Worm (Caenorhabditis elegans) whole organism, L4 larva: Measurements from ENCODE around the gene fbxa-28.

ENCODE experiments used
- R02D3.7 ChIP-seq: fragments of 150-350 bp; sonication (generic microtip); optimal IDR thresholded peaks from 3 replicates; lab custom pipeline; 2014; ENCODE audit warnings: missing biosample characterization, missing genetic modification characterization
- Y48G9A.11 ChIP-seq: fragments of 200-800 bp; sonication (Bioruptor generic); IDR thresholded peaks from 2 replicates; pipeline ENCODE4 v1.3.6; 2022; ENCODE audit warnings: missing genetic modification reagents, missing genetic modification characterization, missing compliant biosample characterization
- Y75B8A.6 ChIP-seq: fragments of 200-800 bp; sonication (Bioruptor generic); IDR thresholded peaks from 2 replicates; pipeline ENCODE4 v1.3.6; 2022; ENCODE audit warnings: missing genetic modification reagents, missing genetic modification characterization, missing compliant biosample characterization
- aha-1 ChIP-seq: fragments of 150-350 bp; peaks from one replicate; lab custom pipeline; 2014; ENCODE audit warnings: missing biosample characterization, missing genetic modification characterization
- ceh-32 ChIP-seq: sonication (generic microtip); optimal IDR thresholded peaks from 2 replicates; lab custom pipeline; 2016; ENCODE audit warnings: mild to moderate bottlenecking, missing genetic modification characterization, missing compliant biosample characterization; ENCODE audit not compliant: poor library complexity
- ctbp-1 ChIP-seq: fragments of 200-800 bp; sonication (Bioruptor generic); IDR thresholded peaks from 2 replicates; pipeline ENCODE4 v1.3.6; 2022; ENCODE audit warnings: missing genetic modification reagents, missing genetic modification characterization, missing compliant biosample characterization
- daf-12 ChIP-seq: fragments of 150-350 bp; optimal IDR thresholded peaks from 2 replicates; lab custom pipeline; 2014; ENCODE audit warnings: missing biosample characterization, missing genetic modification reagents, missing genetic modification characterization
- daf-16 ChIP-seq, 3 experiments: sonication (generic microtip); optimal IDR thresholded peaks; 2 replicates each; lab custom pipeline; 2016 to 2017; ENCODE audit warnings: missing genetic modification characterization in 3 of 3, missing genetic modification reagents in 3 of 3, mild to moderate bottlenecking in 2 of 3, missing compliant biosample characterization in 2 of 3, missing biosample characterization in 1 of 3, moderate library complexity in 1 of 3
- dmd-6 ChIP-seq: fragments of 200-800 bp; sonication (Bioruptor generic); IDR thresholded peaks from 2 replicates; pipeline ENCODE4 v1.3.6; 2022; ENCODE audit warnings: missing genetic modification reagents, missing genetic modification characterization, missing compliant biosample characterization
- dmd-9 ChIP-seq: fragments of 200-800 bp; sonication (Bioruptor generic); IDR thresholded peaks from 2 replicates; pipeline ENCODE4 v1.3.6; 2022; ENCODE audit warnings: missing genetic modification reagents, missing genetic modification characterization, missing compliant biosample characterization
- dve-1 ChIP-seq: sonication (generic microtip); optimal IDR thresholded peaks from 2 replicates; lab custom pipeline; 2017; ENCODE audit warnings: antibody characterized with exemption, mild to moderate bottlenecking, missing genetic modification characterization, missing compliant biosample characterization; ENCODE audit not compliant: insufficient read depth
- fkh-10 ChIP-seq: fragments of 150-350 bp; optimal IDR thresholded peaks from 2 replicates; lab custom pipeline; 2014; ENCODE audit warnings: missing biosample characterization, missing genetic modification reagents, missing genetic modification characterization
- gei-8 ChIP-seq: fragments of 200-800 bp; sonication (Bioruptor generic); optimal IDR thresholded peaks from 2 replicates; lab custom pipeline; 2018; ENCODE audit warnings: mild to moderate bottlenecking, missing genetic modification characterization, missing compliant biosample characterization
- hlh-11 ChIP-seq: fragments of 200-800 bp; sonication (Bioruptor generic); optimal IDR thresholded peaks from 2 replicates; lab custom pipeline; 2018; ENCODE audit warnings: mild to moderate bottlenecking, missing genetic modification characterization, missing compliant biosample characterization
- lin-15B ChIP-seq: fragments of 150-350 bp; sonication (generic microtip); optimal IDR thresholded peaks from 3 replicates; lab custom pipeline; 2014; ENCODE audit warnings: missing biosample characterization, missing genetic modification characterization
- lin-38 ChIP-seq: fragments of 200-800 bp; sonication (Bioruptor generic); IDR thresholded peaks from 2 replicates; pipeline ENCODE4 v1.3.6; 2022; ENCODE audit warnings: missing genetic modification reagents, missing genetic modification characterization, missing compliant biosample characterization
- lsy-2 ChIP-seq, 2 experiments: fragments of 150-350 bp in 1 of 2; sonication (generic microtip) in 1 of 2; optimal IDR thresholded peaks; 2 replicates each; lab custom pipeline; 2014 to 2017; ENCODE audit warnings: missing biosample characterization in 2 of 2, missing genetic modification characterization in 2 of 2
- madf-9 ChIP-seq: fragments of 200-800 bp; sonication (Bioruptor generic); conservative IDR thresholded peaks from 2 replicates; pipeline ENCODE4 v1.3.6; 2022; ENCODE audit warnings: missing genetic modification reagents, missing genetic modification characterization, missing compliant biosample characterization
- mdl-1 ChIP-seq, 2 experiments: fragments of 150-350 bp in 1 of 2; sonication (generic microtip) in 1 of 2; optimal IDR thresholded peaks; 2 replicates each; lab custom pipeline; 2014 to 2017; ENCODE audit warnings: missing biosample characterization in 2 of 2, missing genetic modification characterization in 2 of 2
- mdt-29 ChIP-seq: fragments of 200-800 bp; sonication (Bioruptor generic); IDR thresholded peaks from 2 replicates; pipeline ENCODE4 v1.3.6; 2022; ENCODE audit warnings: missing genetic modification reagents, missing genetic modification characterization, missing compliant biosample characterization
- mep-1 ChIP-seq: fragments of 150-350 bp; sonication (generic microtip); optimal IDR thresholded peaks from 3 replicates; lab custom pipeline; 2014; ENCODE audit warnings: missing biosample characterization, missing genetic modification characterization
- mxl-3 ChIP-seq: fragments of 200-800 bp; sonication (Bioruptor generic); optimal IDR thresholded peaks from 2 replicates; lab custom pipeline; 2018; ENCODE audit warnings: mild to moderate bottlenecking, missing genetic modification characterization, missing compliant biosample characterization
- nhr-28 ChIP-seq: fragments of 150-350 bp; optimal IDR thresholded peaks from 2 replicates; lab custom pipeline; 2014; ENCODE audit warnings: missing biosample characterization, missing genetic modification characterization
- nhr-6 ChIP-seq: fragments of 150-350 bp; optimal IDR thresholded peaks from 2 replicates; lab custom pipeline; 2014; ENCODE audit warnings: missing biosample characterization, missing genetic modification characterization
- pha-4 ChIP-seq, 2 experiments: fragments of 150-350 bp in 1 of 2; fragments of 200-800 bp in 1 of 2; sonication (Bioruptor generic) in 1 of 2; IDR thresholded peaks in 1 of 2; optimal IDR thresholded peaks in 1 of 2; 2 replicates each; pipeline versions ENCODE4 v1.3.6 to Lab custom; 2014 to 2022; ENCODE audit warnings: missing genetic modification characterization in 2 of 2, missing genetic modification reagents in 2 of 2, missing biosample characterization in 1 of 2, missing compliant biosample characterization in 1 of 2
- pqm-1 ChIP-seq: sonication (generic microtip); optimal IDR thresholded peaks from 2 replicates; lab custom pipeline; 2017; ENCODE audit warnings: missing biosample characterization, missing genetic modification characterization
- rbr-2 ChIP-seq: sonication (generic microtip); optimal IDR thresholded peaks from 2 replicates; lab custom pipeline; 2016; ENCODE audit warnings: missing genotype, missing genetic modification characterization, missing compliant biosample characterization
- saeg-2 ChIP-seq: fragments of 200-800 bp; sonication (Bioruptor generic); IDR thresholded peaks from 2 replicates; pipeline ENCODE4 v1.3.6; 2022; ENCODE audit warnings: missing genetic modification reagents, missing genetic modification characterization, missing compliant biosample characterization
- tra-1 ChIP-seq: fragments of 200-800 bp; sonication (Bioruptor generic); IDR thresholded peaks from 2 replicates; pipeline ENCODE4 v1.3.6; 2022; ENCODE audit warnings: missing genetic modification reagents, missing genetic modification characterization, missing compliant biosample characterization
- unc-62 ChIP-seq, 3 experiments: fragments of 150-350 bp in 1 of 3; sonication (generic microtip); optimal IDR thresholded peaks in 2 of 3; peaks in 1 of 3; 1 replicate in 1 of 3; 2 replicates in 2 of 3; lab custom pipeline; 2014 to 2017; ENCODE audit warnings: missing biosample characterization in 3 of 3, missing genetic modification characterization in 3 of 3, missing genetic modification reagents in 3 of 3, missing genotype in 1 of 3
- vab-7 ChIP-seq: fragments of 200-800 bp; sonication (Bioruptor generic); IDR thresholded peaks from 2 replicates; pipeline ENCODE4 v1.3.6; 2022; ENCODE audit warnings: missing genetic modification reagents, missing genetic modification characterization, missing compliant biosample characterization
- zag-1 ChIP-seq: fragments of 150-350 bp; optimal IDR thresholded peaks from 2 replicates; lab custom pipeline; 2014; ENCODE audit warnings: missing biosample characterization, missing genetic modification characterization
- zip-2 ChIP-seq: fragments of 150-350 bp; optimal IDR thresholded peaks from 2 replicates; lab custom pipeline; 2014; ENCODE audit warnings: missing biosample characterization, missing genetic modification characterization
- ztf-11 ChIP-seq: fragments of 150-350 bp; optimal IDR thresholded peaks from 2 replicates; lab custom pipeline; 2014; ENCODE audit warnings: missing biosample characterization, missing genetic modification characterization
- ztf-7 ChIP-seq: fragments of 150-350 bp; optimal IDR thresholded peaks from 2 replicates; lab custom pipeline; 2014; ENCODE audit warnings: missing biosample characterization, missing genetic modification characterization

The fbxa-28 gene

DNA sequence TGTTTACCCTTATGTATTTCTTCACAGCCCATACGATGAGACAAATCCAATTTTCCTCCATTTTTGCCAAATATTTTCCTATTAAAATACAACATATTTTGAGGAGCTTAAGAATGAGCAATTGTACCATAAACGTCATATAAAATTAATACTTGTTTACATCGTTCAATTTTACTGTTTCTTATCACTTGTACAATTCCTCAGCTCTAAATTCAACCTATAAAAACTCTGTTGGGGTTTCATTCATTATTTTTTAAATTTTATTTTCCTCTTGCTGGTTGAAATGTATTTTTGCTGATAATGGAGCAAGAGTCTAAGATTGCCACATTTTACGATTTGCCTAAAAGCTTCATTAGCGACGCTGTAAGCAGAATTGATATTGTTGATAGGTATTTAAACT, 5.7 kb downstream of the fbxa-28 start, which contains the start of gene fbxa-75:
TSS of gene fbxa-75 (plus strand) at position 301 of the 400 bp plus-strand sequence.
- TF ChIP-seq unc-62 (GFP tag; optimal IDR thresholded peaks at IDR 0.05 in 1 of 2; lab: Kevin White, UChicago), result peak in 1 of 2 experiments; percentile 16
- TF ChIP-seq unc-62 (tag; optimal IDR thresholded peaks at IDR 0.05; lab: Kevin White, UChicago), result no peak
- no peak for TF ChIP-seq pha-4 (GFP tag; IDR thresholded peaks at IDR 0.05; lab: Robert Waterston, UW)
- TF ChIP-seq pha-4 (tag; optimal IDR thresholded peaks at IDR 0.05; lab: Kevin White, UChicago), result no peak
- no peak for TF ChIP-seq lin-15B (tag; lab: Kevin White, UChicago)
- TF ChIP-seq Y75B8A.6 (GFP tag; lab: Robert Waterston, UW), result no peak
- TF ChIP-seq Y48G9A.11 (GFP tag; lab: Robert Waterston, UW), result no peak
- no peak for TF ChIP-seq nhr-28 (tag; lab: Kevin White, UChicago)
- TF ChIP-seq R02D3.7 (tag; lab: Kevin White, UChicago), result no peak

DNA sequence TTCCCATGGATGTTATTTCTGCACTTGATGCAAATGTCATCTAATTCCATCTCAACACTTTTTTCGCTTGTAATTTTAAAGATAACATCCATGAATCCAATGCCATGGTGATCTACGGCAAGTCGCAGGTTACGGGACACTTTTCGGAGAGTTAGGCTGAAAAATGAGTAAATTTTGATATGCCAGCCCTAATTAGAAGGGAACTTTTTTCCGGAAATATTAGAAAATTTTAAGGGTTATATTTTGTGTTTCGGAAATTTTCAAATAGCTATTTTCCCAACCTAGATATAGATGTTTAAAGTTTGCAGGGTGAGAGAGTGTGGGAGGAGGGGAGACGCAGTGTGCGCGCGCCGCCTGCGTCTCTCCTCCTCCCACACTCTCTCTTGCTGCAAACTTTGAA, 9.6 kb downstream of the fbxa-28 start:
- TF ChIP-seq aha-1 (tag; lab: Kevin White, UChicago) (peak; percentile 23), unc-62 (GFP tag; optimal IDR thresholded peaks at IDR 0.05 in 1 of 2; lab: Kevin White, UChicago) (peak in 1 of 2 experiments; percentile 77), unc-62 (tag; optimal IDR thresholded peaks at IDR 0.05; lab: Kevin White, UChicago) (no peak), gei-8 (GFP tag; lab: Kevin White, UChicago) (no peak), lsy-2 (tag; optimal IDR thresholded peaks at IDR 0.05; lab: Kevin White, UChicago) (no peak), dmd-6 (GFP tag; lab: Robert Waterston, UW) (no peak), lin-38 (GFP tag; lab: Robert Waterston, UW) (no peak), daf-12 (tag; lab: Kevin White, UChicago) (no peak), pqm-1 (tag; lab: Kevin White, UChicago) (no peak), dmd-9 (GFP tag; lab: Robert Waterston, UW) (no peak), nhr-6 (tag; lab: Kevin White, UChicago) (no peak)

DNA sequence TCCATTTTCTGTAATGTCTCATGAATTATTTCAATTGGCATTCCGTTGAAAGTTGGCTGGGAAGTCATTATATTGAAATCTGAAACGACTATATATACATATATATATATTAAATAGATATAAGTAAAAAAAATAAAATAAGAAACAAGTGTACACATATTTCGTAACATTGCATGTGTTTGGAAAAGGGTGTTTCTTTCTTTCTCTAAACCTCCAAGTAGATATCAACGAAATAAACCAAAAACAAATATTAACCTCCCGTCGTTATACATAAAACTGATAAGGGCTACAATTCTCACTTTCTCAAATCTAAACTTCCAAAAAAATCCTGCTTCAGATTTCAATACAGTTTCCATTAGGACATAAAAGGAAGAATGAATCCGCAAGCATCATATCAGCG, 10.5 kb downstream of the fbxa-28 start, which contains the start of gene fbxa-79:
TSS of gene fbxa-79 (minus strand) at position 86 of the 400 bp plus-strand sequence.
- TF ChIP-seq aha-1 (tag; lab: Kevin White, UChicago), result peak; percentile 1
- TF ChIP-seq hlh-11 (tag; lab: Kevin White, UChicago), result peak; percentile 31
- no peak for TF ChIP-seq mxl-3 (GFP tag; lab: Kevin White, UChicago)
- TF ChIP-seq pqm-1 (tag; lab: Kevin White, UChicago), result peak; percentile 86
- peak; percentile 22; the same call in 1 of the 2 replicates for TF ChIP-seq dmd-6 (GFP tag; lab: Robert Waterston, UW)
- no peak for TF ChIP-seq daf-16 (GFP tag; optimal IDR thresholded peaks at IDR 0.05; lab: Kevin White, UChicago)
- peak; percentile 71 for TF ChIP-seq daf-16 (tag; optimal IDR thresholded peaks at IDR 0.05; lab: Kevin White, UChicago)
- no peak for TF ChIP-seq mdl-1 (tag; optimal IDR thresholded peaks at IDR 0.05; lab: Kevin White, UChicago)
- peak; percentile 78 for TF ChIP-seq nhr-28 (tag; lab: Kevin White, UChicago)
- no peak for TF ChIP-seq mep-1 (tag; lab: Kevin White, UChicago)
- TF ChIP-seq rbr-2 (tag; lab: Kevin White, UChicago), result no peak
- TF ChIP-seq ztf-7, result peak; percentile 66
- peak; percentile 91 for TF ChIP-seq zip-2 (tag; lab: Kevin White, UChicago)
- no peak for TF ChIP-seq tra-1 (GFP tag; lab: Robert Waterston, UW)
- peak; percentile 38 for TF ChIP-seq dve-1 (tag; lab: Kevin White, UChicago)
- TF ChIP-seq unc-62 (GFP tag; optimal IDR thresholded peaks at IDR 0.05 in 1 of 2; lab: Kevin White, UChicago), result peak in 1 of 2 experiments; percentile 25
- TF ChIP-seq unc-62 (tag; optimal IDR thresholded peaks at IDR 0.05; lab: Kevin White, UChicago), result no peak

DNA sequence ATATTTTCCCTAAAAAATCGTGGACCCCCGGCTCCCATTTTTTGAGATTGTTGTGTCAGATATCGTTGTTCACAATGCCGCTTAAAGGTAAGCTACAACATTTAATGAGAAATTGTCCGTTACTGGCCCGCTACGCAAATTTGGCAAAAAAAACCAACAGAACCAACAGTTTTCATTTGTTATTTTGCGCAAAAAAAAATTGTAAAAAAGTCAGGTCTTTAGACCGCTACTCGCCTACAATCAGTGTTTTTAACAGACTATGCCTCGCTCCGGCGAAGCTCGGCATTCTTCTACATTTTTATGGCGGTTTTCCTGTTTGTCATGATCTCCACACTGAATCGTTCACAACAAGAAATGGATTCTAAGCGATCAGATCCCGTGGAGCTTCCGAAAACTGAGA, 11.2 kb downstream of the fbxa-28 start, which contains the start of gene Y82E9BL.12:
TSS of gene Y82E9BL.12 (plus strand) at position 301 of the 400 bp plus-strand sequence.
- TF ChIP-seq mdt-29 (GFP tag; lab: Robert Waterston, UW), result no peak
- no peak for TF ChIP-seq tra-1 (GFP tag; lab: Robert Waterston, UW)
- TF ChIP-seq zag-1 (tag; lab: Kevin White, UChicago), result no peak
- TF ChIP-seq ctbp-1, result no peak
- TF ChIP-seq pha-4 (GFP tag; IDR thresholded peaks at IDR 0.05; lab: Robert Waterston, UW), result no peak
- TF ChIP-seq pha-4 (tag; optimal IDR thresholded peaks at IDR 0.05; lab: Kevin White, UChicago), result no peak
- no peak for TF ChIP-seq vab-7 (GFP tag; lab: Robert Waterston, UW)
- TF ChIP-seq saeg-2 (GFP tag; lab: Robert Waterston, UW), result no peak
- TF ChIP-seq madf-9 (GFP tag; lab: Robert Waterston, UW), result no peak
- no peak for TF ChIP-seq ceh-32 (tag; lab: Kevin White, UChicago)
- TF ChIP-seq ztf-11 (tag; lab: Kevin White, UChicago), result no peak
- no peak for TF ChIP-seq fkh-10
